Worm (Caenorhabditis elegans): ENCODE results near the gene C25G4.8.
A peak's percentile ranks its signal among the peaks of the same experiment; 100 is the strongest.

C25G4.8 gene

DNA sequence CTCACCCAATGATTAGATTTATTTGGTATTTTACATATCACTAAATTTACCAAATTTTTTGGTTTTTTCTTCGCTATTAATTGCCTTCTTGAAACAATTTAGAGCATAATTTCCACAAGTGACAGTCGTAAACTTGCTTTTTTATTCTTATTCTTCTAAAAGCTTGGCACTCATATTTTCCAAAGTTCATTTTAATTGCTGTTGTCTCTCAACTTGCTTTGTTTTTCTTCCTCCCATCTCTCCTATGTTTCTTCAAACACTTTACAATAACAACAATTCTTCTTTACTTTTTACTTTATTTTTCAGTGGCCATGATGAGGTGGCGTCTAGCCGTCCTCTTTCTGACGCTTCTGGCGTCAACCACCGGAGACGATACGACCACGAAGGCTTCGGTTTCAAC, 5.1 kb upstream of the C25G4.8 start, which contains the start of gene igdb-2:
TSS of gene igdb-2 (plus strand) at position 301 of the 400 bp plus-strand sequence.
- TF ChIP-seq mel-28 (tag; optimal IDR thresholded peaks at IDR 0.05; ENCODE audit: borderline replicate concordance) = no peak
- TF ChIP-seq ztf-26 (tag; optimal IDR thresholded peaks at IDR 0.05) = no peak
- no peak for TF ChIP-seq mcd-1 (GFP tag; IDR thresholded peaks at IDR 0.05)
- no peak for TF ChIP-seq F23B12.7 (tag; optimal IDR thresholded peaks at IDR 0.05; ENCODE audit: insufficient read depth)
- TF ChIP-seq lsl-1 (GFP tag; optimal IDR thresholded peaks at IDR 0.05) = no peak
- TF ChIP-seq nhr-120 (GFP tag; IDR thresholded peaks at IDR 0.05) = no peak
- no peak for TF ChIP-seq F37B4.10 (GFP tag; IDR thresholded peaks at IDR 0.05)
- TF ChIP-seq ztf-6 (GFP tag; IDR thresholded peaks at IDR 0.05) = no peak
- TF ChIP-seq lag-1 (GFP tag; IDR thresholded peaks at IDR 0.05) = no peak
- TF ChIP-seq Y56A3A.18 (GFP tag; IDR thresholded peaks at IDR 0.05) = no peak
- TF ChIP-seq ceh-91 (GFP tag; IDR thresholded peaks at IDR 0.05) = no peak
- TF ChIP-seq F10E7.11 (tag; optimal IDR thresholded peaks at IDR 0.05) = no peak
- no peak for TF ChIP-seq aptf-3 (GFP tag; IDR thresholded peaks at IDR 0.05)
- TF ChIP-seq egl-44 (GFP tag; IDR thresholded peaks at IDR 0.05) = no peak
- TF ChIP-seq B0019.2 (GFP tag; conservative IDR thresholded peaks at IDR 0.05) = no peak

DNA sequence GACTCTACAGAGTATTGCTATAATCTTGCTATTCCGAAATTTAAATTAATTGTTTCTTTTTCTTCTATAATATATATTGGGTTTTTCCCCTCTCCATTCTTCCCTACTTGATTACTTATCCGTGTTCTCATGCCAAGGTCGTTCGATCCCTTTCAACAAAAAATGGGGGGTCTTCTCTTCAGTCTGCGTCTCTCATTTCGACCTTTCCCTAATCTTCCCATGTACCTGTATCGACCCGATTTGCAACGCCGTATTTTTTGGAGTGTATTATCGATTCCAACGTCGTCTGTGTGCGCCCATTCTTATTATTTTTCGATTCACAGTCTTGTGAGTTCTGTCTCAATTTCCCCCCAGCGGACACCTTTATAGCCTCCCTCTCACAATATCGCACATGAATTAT, 4.5 kb upstream of the C25G4.8 start:
- TF ChIP-seq B0261.1 (tag; optimal IDR thresholded peaks at IDR 0.05) (no peak), hmg-1.2 (GFP tag; IDR thresholded peaks at IDR 0.05) (peak; percentile 41; the same call in 1 of the 2 replicates), aptf-2 (GFP tag; conservative IDR thresholded peaks at IDR 0.05) (0 out of 2 replicates have a peak, but pooled peaks have one; percentile 60)

DNA sequence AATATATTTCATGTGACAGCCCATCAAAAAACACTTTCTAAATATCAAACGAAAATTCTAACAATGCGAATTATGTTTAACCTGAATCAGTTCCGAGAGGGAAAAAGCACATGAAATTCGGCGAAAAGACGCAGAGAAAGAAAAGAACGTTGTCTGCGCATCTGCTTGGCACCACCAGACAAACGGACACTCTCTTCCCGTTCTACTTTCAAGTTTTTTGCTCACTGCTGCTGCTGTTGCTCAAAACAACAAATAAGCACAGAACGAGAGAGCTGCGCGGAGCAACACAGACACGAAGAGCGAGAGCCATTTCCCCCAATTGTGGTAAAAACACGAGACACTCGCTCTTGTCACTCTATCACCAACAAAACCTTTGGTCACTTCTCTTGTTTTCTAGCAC, 1.6 kb upstream of the C25G4.8 start:
- TF ChIP-seq repo-1 (tag; optimal IDR thresholded peaks at IDR 0.05) = no peak
- no peak for TF ChIP-seq rcor-1 (GFP tag; IDR thresholded peaks at IDR 0.05)
- no peak for TF ChIP-seq hrde-1 (tag; optimal IDR thresholded peaks at IDR 0.05; ENCODE audit: borderline replicate concordance)
- no peak for TF ChIP-seq Y95B8A.8 (GFP tag; IDR thresholded peaks at IDR 0.05)
- TF ChIP-seq nhr-120 (GFP tag; IDR thresholded peaks at IDR 0.05) = no peak
- no peak for TF ChIP-seq nhr-179 (tag; optimal IDR thresholded peaks at IDR 0.05)

DNA sequence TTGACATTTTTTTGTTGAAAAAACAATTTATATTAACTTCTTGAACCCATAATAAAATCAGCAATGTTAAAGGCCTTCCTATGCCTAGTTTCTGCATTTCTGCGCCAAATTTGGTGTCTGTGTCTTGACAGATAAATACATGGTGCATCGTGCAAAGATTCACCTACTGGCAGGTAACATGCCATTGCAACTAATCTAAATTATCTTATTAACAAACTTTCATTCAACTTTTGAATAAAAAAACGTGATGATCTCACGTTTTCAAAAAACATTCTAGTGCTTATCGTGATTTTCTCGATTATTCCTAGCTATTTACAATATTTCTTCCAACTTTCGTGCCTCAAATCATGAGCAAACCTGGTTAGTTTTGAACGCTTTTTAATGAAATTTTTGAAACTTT, 6.7 kb downstream of the C25G4.8 start, which contains the start of gene C25G4.7:
TSS of gene C25G4.7 (plus strand) at position 301 of the 400 bp plus-strand sequence.
- no peak for TF ChIP-seq D2030.7 (GFP tag; IDR thresholded peaks at IDR 0.05)
- no peak for TF ChIP-seq C06A6.2 (GFP tag; conservative IDR thresholded peaks at IDR 0.05)
- TF ChIP-seq F37B4.10 (GFP tag; IDR thresholded peaks at IDR 0.05) = no peak
- no peak for TF ChIP-seq sea-2 (GFP tag; IDR thresholded peaks at IDR 0.05)
- no peak for TF ChIP-seq lir-1 (GFP tag; conservative IDR thresholded peaks at IDR 0.05)
- TF ChIP-seq dox-1 (GFP tag; IDR thresholded peaks at IDR 0.05) = no peak
- no peak for TF ChIP-seq tlf-1 (GFP tag; optimal IDR thresholded peaks at IDR 0.05)
- TF ChIP-seq snpc-1.3 (tag; optimal IDR thresholded peaks at IDR 0.05; ENCODE audit: insufficient read depth) = no peak

DNA sequence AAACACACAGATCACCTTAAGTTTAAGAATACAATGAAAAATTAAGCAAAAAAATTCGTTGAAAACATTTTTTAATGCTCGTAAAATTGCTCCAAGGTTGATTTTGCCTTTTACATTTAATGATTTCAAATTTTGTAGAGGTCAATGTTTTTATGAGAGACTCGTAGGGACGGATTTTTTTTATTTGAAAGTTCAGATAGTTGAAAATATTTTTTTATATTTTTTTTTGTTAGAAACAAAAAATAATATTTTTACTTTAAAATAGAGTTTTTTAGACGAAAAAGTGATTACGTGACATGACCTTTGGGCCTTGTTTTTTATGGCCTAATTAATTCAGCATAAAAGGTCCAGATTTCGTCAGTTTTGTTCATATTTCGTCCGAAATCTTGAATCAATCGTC, 8.5 kb downstream of the C25G4.8 start, which contains the start of gene smz-1:
TSS of gene smz-1 (plus strand) at position 301 of the 400 bp plus-strand sequence.
- no peak for TF ChIP-seq F33H1.4 (GFP tag; IDR thresholded peaks at IDR 0.05)
- TF ChIP-seq nfya-1 (tag; optimal IDR thresholded peaks at IDR 0.05; ENCODE audit: borderline replicate concordance, insufficient read depth) = no peak
- no peak for TF ChIP-seq him-1 (tag; optimal IDR thresholded peaks at IDR 0.05)
- TF ChIP-seq egl-44 (GFP tag; IDR thresholded peaks at IDR 0.05) = no peak
- no peak for TF ChIP-seq Y53F4B.3 (GFP tag; IDR thresholded peaks at IDR 0.05)
- TF ChIP-seq zfh-2 (GFP tag; conservative IDR thresholded peaks at IDR 0.05) = no peak
- TF ChIP-seq ceh-79 (tag; optimal IDR thresholded peaks at IDR 0.05) = no peak
- TF ChIP-seq dpl-1 (GFP tag; optimal IDR thresholded peaks at IDR 0.05) = no peak
- no peak for TF ChIP-seq hlh-26 (GFP tag; conservative IDR thresholded peaks at IDR 0.05)
- TF ChIP-seq dox-1 (GFP tag; IDR thresholded peaks at IDR 0.05) = no peak
- no peak for TF ChIP-seq xnd-1 (tag; optimal IDR thresholded peaks at IDR 0.05)
- TF ChIP-seq ceh-27 (GFP tag; optimal IDR thresholded peaks at IDR 0.05) = no peak

All from whole organism, young adult.